Worm (Caenorhabditis elegans) whole organism, young adult: ENCODE measurements around the gene igeg-1.

Experiments
- B0019.2 ChIP-seq: fragments of 200-800 bp; sonication (Bioruptor generic); conservative IDR thresholded peaks from 2 replicates; pipeline ENCODE4 v1.3.6; 2022; ENCODE audit warnings: missing genetic modification reagents, missing genetic modification characterization, missing compliant biosample characterization
- F49E8.2 ChIP-seq: sonication (generic microtip); optimal IDR thresholded peaks from 3 replicates; lab custom pipeline; 2017; ENCODE audit warnings: missing genetic modification characterization, mild to moderate bottlenecking, missing compliant biosample characterization, antibody characterized with exemption, moderate library complexity; ENCODE audit not compliant: insufficient read depth
- T07F8.4 ChIP-seq: sonication (generic microtip); optimal IDR thresholded peaks from 2 replicates; lab custom pipeline; 2016; ENCODE audit warnings: mild to moderate bottlenecking, missing genetic modification characterization, moderate library complexity, missing compliant biosample characterization
- Y53F4B.3 ChIP-seq: fragments of 200-800 bp; sonication (Bioruptor generic); IDR thresholded peaks from 2 replicates; pipeline ENCODE4 v1.3.6; 2022; ENCODE audit warnings: missing genetic modification reagents, missing genetic modification characterization, missing compliant biosample characterization
- ama-1 ChIP-seq, 3 experiments: fragments of 150-350 bp in 1 of 3; sonication (generic microtip) in 2 of 3; optimal IDR thresholded peaks; 2 replicates each; lab custom pipeline; 2014 to 2018; ENCODE audit warnings: missing biosample characterization in 2 of 3, missing genetic modification characterization in 2 of 3, missing genetic modification reagents in 2 of 3
- aptf-3 ChIP-seq: fragments of 200-800 bp; sonication (Bioruptor generic); IDR thresholded peaks from 2 replicates; pipeline ENCODE4 v1.3.6; 2022; ENCODE audit warnings: missing genetic modification characterization, missing compliant biosample characterization
- bed-2 ChIP-seq: fragments of 200-800 bp; sonication (Bioruptor generic); IDR thresholded peaks from 2 replicates; pipeline ENCODE4 v1.3.6; 2022; ENCODE audit warnings: missing genetic modification reagents, missing genetic modification characterization, missing compliant biosample characterization
- ccch-3 ChIP-seq: fragments of 200-800 bp; sonication (Bioruptor generic); optimal IDR thresholded peaks from 2 replicates; lab custom pipeline; 2018; ENCODE audit warnings: mild to moderate bottlenecking, missing genetic modification characterization, missing compliant biosample characterization
- efl-1 ChIP-seq: fragments of 150-350 bp; optimal IDR thresholded peaks from 2 replicates; lab custom pipeline; 2014; ENCODE audit warnings: missing biosample characterization, missing genetic modification reagents, missing genetic modification characterization
- nhr-179 ChIP-seq: sonication (generic microtip); optimal IDR thresholded peaks from 2 replicates; lab custom pipeline; 2016; ENCODE audit warnings: mild to moderate bottlenecking, missing genetic modification characterization, missing compliant biosample characterization
- pha-4 ChIP-seq: fragments of 150-350 bp; sonication (generic microtip); optimal IDR thresholded peaks from 2 replicates; lab custom pipeline; 2014; ENCODE audit warnings: missing biosample characterization, missing genetic modification reagents, missing genetic modification characterization
- sea-2 ChIP-seq: fragments of 200-800 bp; sonication (Bioruptor generic); IDR thresholded peaks from 2 replicates; pipeline ENCODE4 v1.3.6; 2022; ENCODE audit warnings: missing genetic modification characterization, missing compliant biosample characterization
- tbx-9 ChIP-seq: sonication (generic microtip); optimal IDR thresholded peaks from 2 replicates; lab custom pipeline; 2016; ENCODE audit warnings: borderline replicate concordance, missing genetic modification characterization, inconsistent platforms, missing compliant biosample characterization

DNA sequence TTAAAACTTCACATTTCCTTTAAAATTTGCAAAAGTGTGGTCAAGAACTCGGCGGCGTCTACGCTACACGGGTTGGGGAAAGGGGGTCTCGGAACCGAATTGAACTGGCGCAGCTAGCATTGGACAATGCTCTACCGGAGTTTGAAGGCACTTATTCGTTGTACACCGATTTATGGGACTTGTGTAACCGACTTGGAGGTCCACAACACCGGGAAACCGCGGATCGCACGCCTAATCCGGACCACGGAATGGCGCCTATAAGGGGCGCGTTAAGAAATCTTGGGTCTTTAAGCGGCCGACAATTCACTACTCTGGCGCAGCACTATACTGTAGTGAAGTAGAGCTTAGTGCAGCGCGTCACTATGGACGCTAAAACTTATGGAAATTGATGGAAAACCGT, 23.8 kb upstream of the igeg-1 start:
- TF ChIP-seq nhr-179 (tag; lab: Kevin White, UChicago) (no peak), Y53F4B.3 (GFP tag; lab: Robert Waterston, UW) (no peak), bed-2 (GFP tag; lab: Robert Waterston, UW) (no peak), F49E8.2 (no peak), ama-1 (optimal IDR thresholded peaks at IDR 0.05; lab: Kevin White, UChicago) (no peak), ama-1 (GFP tag; optimal IDR thresholded peaks at IDR 0.05; lab: Kevin White, UChicago) (peak in 1 of 2 experiments; percentile 40), pha-4 (tag; lab: Kevin White, UChicago) (no peak), sea-2 (GFP tag; lab: Robert Waterston, UW) (0 out of 2 replicates have a peak, but pooled peaks have one; percentile 55), ccch-3 (GFP tag; lab: Kevin White, UChicago) (no peak), efl-1 (GFP tag; lab: Kevin White, UChicago) (no peak), T07F8.4 (tag; lab: Kevin White, UChicago) (no peak), B0019.2 (no peak), aptf-3 (no peak), tbx-9 (tag; lab: Kevin White, UChicago) (no peak)
